Fruit fly (Drosophila melanogaster) whole organism, embryonic: ENCODE data around the gene Dup99B.
A peak's percentile ranks its signal among the peaks of the same experiment; 100 is the strongest.

Source experiments
- Awh ChIP-seq: fragments of 200-800 bp; sonication (Bioruptor generic); IDR thresholded peaks from 2 replicates; pipeline ENCODE4, ENCODE4 v1.3.6; 2022; ENCODE audit warnings: missing biosample characterization, missing genetic modification characterization
- CG10979 ChIP-seq: fragments of 200-800 bp; sonication (Bioruptor generic); optimal IDR thresholded peaks from 2 replicates; lab custom pipeline; 2018; ENCODE audit warnings: missing biosample characterization, mild to moderate bottlenecking, missing genetic modification characterization, moderate library complexity
- CG11695 ChIP-seq: fragments of 200-800 bp; sonication (Bioruptor generic); IDR thresholded peaks from 3 replicates; pipeline ENCODE4 v1.3.6; 2022; ENCODE audit warnings: missing biosample characterization, missing genetic modification characterization
- CG11696 ChIP-seq: fragments of 200-800 bp; sonication (Bioruptor generic); IDR thresholded peaks from 2 replicates; pipeline ENCODE4 v1.3.6; 2022; ENCODE audit warnings: missing biosample characterization, missing genetic modification characterization
- CG13775 ChIP-seq: fragments of 200-800 bp; sonication (Bioruptor generic); optimal IDR thresholded peaks from 3 replicates; lab custom pipeline; 2017; ENCODE audit warnings: missing biosample characterization, mild to moderate bottlenecking, missing genetic modification characterization
- CG14050 ChIP-seq: fragments of 200-800 bp; sonication (Bioruptor generic); IDR thresholded peaks from 3 replicates; pipeline ENCODE4 v1.3.6; 2022; ENCODE audit warnings: missing biosample characterization, missing genetic modification characterization
- CG14441 ChIP-seq: fragments of 200-800 bp; sonication (Bioruptor generic); IDR thresholded peaks from 2 replicates; pipeline ENCODE4 v1.3.6; 2022; ENCODE audit warnings: missing biosample characterization, missing genetic modification characterization
- CG17359 ChIP-seq: fragments of 200-800 bp; sonication (Bioruptor generic); optimal IDR thresholded peaks from 3 replicates; lab custom pipeline; 2018; ENCODE audit warnings: missing biosample characterization, mild to moderate bottlenecking, missing genetic modification characterization, moderate library complexity
- CG18476 ChIP-seq: fragments of 200-800 bp; sonication (Bioruptor generic); optimal IDR thresholded peaks from 2 replicates; lab custom pipeline; 2016; ENCODE audit warnings: missing biosample characterization, mild to moderate bottlenecking, missing genetic modification characterization
- CG2712 ChIP-seq: fragments of 200-800 bp; optimal IDR thresholded peaks from 3 replicates; lab custom pipeline; 2019; ENCODE audit warnings: missing biosample characterization, mild to moderate bottlenecking, missing genetic modification characterization, moderate library complexity
- CG30403 ChIP-seq: fragments of 200-800 bp; sonication (Bioruptor generic); optimal IDR thresholded peaks from 3 replicates; lab custom pipeline; 2016; ENCODE audit warnings: missing biosample characterization, missing genetic modification characterization
- CG30431 ChIP-seq: fragments of 200-800 bp; sonication (Bioruptor generic); optimal IDR thresholded peaks from 2 replicates; lab custom pipeline; 2017; ENCODE audit warnings: missing biosample characterization, missing genetic modification characterization
- CG3726 ChIP-seq: fragments of 200-800 bp; sonication (Bioruptor generic); IDR thresholded peaks from 3 replicates; pipeline ENCODE4, ENCODE4 v1.3.6; 2022; ENCODE audit warnings: missing biosample characterization, missing genetic modification characterization
- CG3995 ChIP-seq: fragments of 200-800 bp; sonication (Bioruptor generic); optimal IDR thresholded peaks from 3 replicates; lab custom pipeline; 2016; ENCODE audit warnings: missing biosample characterization, missing genetic modification characterization
- CG4707 ChIP-seq: fragments of 200-800 bp; sonication (Bioruptor generic); optimal IDR thresholded peaks from 2 replicates; lab custom pipeline; 2018; ENCODE audit warnings: missing biosample characterization, mild to moderate bottlenecking, missing genetic modification characterization, moderate library complexity
- CG5953 ChIP-seq: fragments of 200-800 bp; sonication (Bioruptor generic); IDR thresholded peaks from 2 replicates; pipeline ENCODE4 v1.3.6; 2022; ENCODE audit warnings: missing biosample characterization, missing genetic modification characterization
- CG7357 ChIP-seq: fragments of 200-800 bp; sonication (Bioruptor generic); IDR thresholded peaks from 3 replicates; pipeline ENCODE4 v1.3.6; 2022; ENCODE audit warnings: missing biosample characterization, missing genetic modification characterization
- CG9817 ChIP-seq: fragments of 200-800 bp; sonication (Bioruptor generic); optimal IDR thresholded peaks from 2 replicates; lab custom pipeline; 2018; ENCODE audit warnings: missing biosample characterization, mild to moderate bottlenecking, missing genetic modification characterization, moderate library complexity
- CG9932 ChIP-seq: fragments of 200-800 bp; sonication (Bioruptor generic); IDR thresholded peaks from 2 replicates; pipeline ENCODE4 v1.3.6; 2022; ENCODE audit warnings: missing biosample characterization, missing genetic modification characterization
- Camta ChIP-seq: fragments of 200-800 bp; sonication (Bioruptor generic); optimal IDR thresholded peaks from 2 replicates; lab custom pipeline; 2016; ENCODE audit warnings: missing biosample characterization, missing genetic modification characterization
- CkIIα-i1 ChIP-seq: fragments of 200-800 bp; sonication (Bioruptor generic); IDR thresholded peaks from 2 replicates; pipeline ENCODE4 v1.3.6; 2022; ENCODE audit warnings: missing biosample characterization, missing genetic modification characterization
- Dref ChIP-seq: fragments of 200-800 bp; sonication (Bioruptor generic); IDR thresholded peaks from 2 replicates; pipeline ENCODE4 v1.3.6; 2022; ENCODE audit warnings: missing biosample characterization, missing genetic modification characterization
- Gsc ChIP-seq: fragments of 200-800 bp; sonication (Bioruptor generic); IDR thresholded peaks from 2 replicates; pipeline ENCODE4 v1.3.6; 2022; ENCODE audit warnings: missing biosample characterization, missing genetic modification characterization
- H15 ChIP-seq: fragments of 200-800 bp; sonication (Bioruptor generic); IDR thresholded peaks from 3 replicates; pipeline ENCODE4 v1.3.6; 2022; ENCODE audit warnings: missing biosample characterization, missing genetic modification characterization
- Lpt ChIP-seq: fragments of >200 bp; optimal IDR thresholded peaks from 2 replicates; lab custom pipeline; 2018; ENCODE audit warnings: missing biosample characterization, missing genetic modification characterization
- Mrtf ChIP-seq: fragments of 200-800 bp; sonication (Bioruptor generic); IDR thresholded peaks from 3 replicates; pipeline ENCODE4 v1.3.6; 2022; ENCODE audit warnings: missing biosample characterization, missing genetic modification characterization
- Optix ChIP-seq: fragments of 200-800 bp; sonication (Bioruptor generic); IDR thresholded peaks from 3 replicates; pipeline ENCODE4 v1.3.6; 2022; ENCODE audit warnings: missing biosample characterization, missing genetic modification characterization
- Rx ChIP-seq: fragments of 200-800 bp; sonication (Bioruptor generic); IDR thresholded peaks from 2 replicates; pipeline ENCODE4 v1.3.6; 2022; ENCODE audit warnings: missing biosample characterization, missing genetic modification characterization
- Six4 ChIP-seq: fragments of 200-800 bp; sonication (Bioruptor generic); optimal IDR thresholded peaks from 2 replicates; lab custom pipeline; 2016; ENCODE audit warnings: missing biosample characterization, missing genetic modification characterization
- Sox102F ChIP-seq: fragments of 200-800 bp; sonication (Bioruptor generic); optimal IDR thresholded peaks from 2 replicates; lab custom pipeline; 2018; ENCODE audit warnings: missing biosample characterization, mild to moderate bottlenecking, missing genetic modification characterization, moderate library complexity
- Sry-β ChIP-seq: fragments of 200-800 bp; sonication (Bioruptor generic); optimal IDR thresholded peaks from 2 replicates; lab custom pipeline; 2018; ENCODE audit warnings: missing biosample characterization, mild to moderate bottlenecking, missing genetic modification characterization, moderate library complexity
- Xbp1 ChIP-seq: fragments of 200-800 bp; sonication (Bioruptor generic); optimal IDR thresholded peaks from 3 replicates; lab custom pipeline; 2016; ENCODE audit warnings: missing biosample characterization, mild to moderate bottlenecking, missing genetic modification characterization
- ara ChIP-seq: fragments of 200-800 bp; sonication (Bioruptor generic); IDR thresholded peaks from 2 replicates; pipeline ENCODE4 v1.3.6; 2022; ENCODE audit warnings: missing biosample characterization, missing genetic modification characterization
- ase ChIP-seq: fragments of 200-800 bp; sonication (Bioruptor generic); IDR thresholded peaks from 3 replicates; pipeline ENCODE4 v1.3.6; 2022; ENCODE audit warnings: missing biosample characterization, missing genetic modification characterization
- cad ChIP-seq: fragments of >200 bp; optimal IDR thresholded peaks from 2 replicates; lab custom pipeline; 2017; ENCODE audit warnings: missing biosample characterization, missing genetic modification characterization
- ci ChIP-seq: fragments of 200-800 bp; sonication (Bioruptor generic); IDR thresholded peaks from 3 replicates; pipeline ENCODE4 v1.3.6; 2022; ENCODE audit warnings: missing biosample characterization, missing genetic modification characterization
- dimm ChIP-seq: fragments of 200-800 bp; sonication (Bioruptor generic); IDR thresholded peaks from 2 replicates; pipeline ENCODE4 v1.3.6; 2022; ENCODE audit warnings: missing biosample characterization, missing genetic modification characterization
- dysf ChIP-seq: fragments of 200-800 bp; sonication (Bioruptor generic); IDR thresholded peaks from 3 replicates; pipeline ENCODE4 v1.3.6; 2022; ENCODE audit warnings: missing biosample characterization, missing genetic modification characterization
- eve ChIP-seq, 2 experiments: fragments of >200 bp; optimal IDR thresholded peaks; 2 replicates each; lab custom pipeline; 2017; ENCODE audit warnings: missing biosample characterization in 2 of 2, missing genetic modification characterization in 2 of 2
- fd96Cb ChIP-seq: fragments of 200-800 bp; sonication (Bioruptor generic); optimal IDR thresholded peaks from 2 replicates; lab custom pipeline; 2018; ENCODE audit warnings: missing biosample characterization, mild to moderate bottlenecking, missing genetic modification characterization, moderate library complexity
- hbn ChIP-seq: fragments of 200-800 bp; sonication (Bioruptor generic); IDR thresholded peaks from 2 replicates; pipeline ENCODE4 v1.3.6; 2022; ENCODE audit warnings: missing biosample characterization, missing genetic modification characterization; ENCODE audit not compliant: partially characterized antibody
- ken ChIP-seq: fragments of 200-800 bp; sonication (Bioruptor generic); IDR thresholded peaks from 3 replicates; pipeline ENCODE4 v1.3.6; 2022; ENCODE audit warnings: missing biosample characterization, missing genetic modification characterization
- lmd ChIP-seq: fragments of 200-800 bp; sonication (Bioruptor generic); IDR thresholded peaks from 2 replicates; pipeline ENCODE4 v1.3.6; 2022; ENCODE audit warnings: missing biosample characterization, missing genetic modification characterization
- nom ChIP-seq: fragments of 200-800 bp; sonication (Bioruptor generic); optimal IDR thresholded peaks from 2 replicates; lab custom pipeline; 2017; ENCODE audit warnings: missing biosample characterization, missing genetic modification characterization, mild to moderate bottlenecking, moderate library complexity, missing genetic modification reagents
- pan ChIP-seq, 4 experiments: fragments of >200 bp in 3 of 4; fragments of 200-800 bp in 1 of 4; sonication (Bioruptor generic) in 1 of 4; optimal IDR thresholded peaks in 3 of 4; IDR thresholded peaks in 1 of 4; 2 replicates each; pipeline versions ENCODE4 v1.3.6 to Lab custom; 2017 to 2022; ENCODE audit warnings: missing biosample characterization in 2 of 4, missing genetic modification characterization in 2 of 4, mixed read lengths in 1 of 4
- row ChIP-seq: fragments of 200-800 bp; sonication (Bioruptor generic); IDR thresholded peaks from 3 replicates; pipeline ENCODE4 v1.3.6; 2022; ENCODE audit warnings: missing biosample characterization, missing genetic modification characterization
- salm ChIP-seq: fragments of 200-800 bp; sonication (Bioruptor generic); optimal IDR thresholded peaks from 2 replicates; lab custom pipeline; 2018; ENCODE audit warnings: missing biosample characterization, mild to moderate bottlenecking, missing genetic modification characterization
- sisA ChIP-seq: fragments of 200-800 bp; sonication (Bioruptor generic); IDR thresholded peaks from 2 replicates; pipeline ENCODE4 v1.3.6; 2022; ENCODE audit warnings: missing biosample characterization, missing genetic modification characterization
- slbo ChIP-seq: fragments of 200-800 bp; sonication (Bioruptor generic); IDR thresholded peaks from 2 replicates; pipeline ENCODE4 v1.3.6; 2022; ENCODE audit warnings: missing biosample characterization, missing genetic modification characterization
- unpg ChIP-seq: fragments of 200-800 bp; sonication (Bioruptor generic); optimal IDR thresholded peaks from 3 replicates; lab custom pipeline; 2018; ENCODE audit warnings: missing biosample characterization, mild to moderate bottlenecking, missing genetic modification characterization, moderate library complexity
- zfh1 ChIP-seq: fragments of 200-800 bp; sonication (Bioruptor generic); IDR thresholded peaks from 3 replicates; pipeline ENCODE4 v1.3.6; 2022; ENCODE audit warnings: missing biosample characterization, missing genetic modification characterization

Gene Dup99B

dm6 chr3R:29755248-29755647, 40.1 kb upstream of the Dup99B start (continued):
- peak; percentile 12 for TF ChIP-seq CG30403 (GFP tag; lab: Kevin White, UChicago)
- peak; percentile 32; the same call in 1 of the 3 replicates for TF ChIP-seq Mrtf (GFP tag; lab: Robert Waterston, UW)
- no peak for TF ChIP-seq cad (GFP tag; lab: Kevin White, UChicago)
- peak; percentile 63; the same call in 2 of the 3 replicates for TF ChIP-seq ken (GFP tag; lab: Robert Waterston, UW)
- peak; percentile 37 for TF ChIP-seq CG17359 (tag; lab: Kevin White, UChicago)
- no peak for TF ChIP-seq CkIIα-i1 (GFP tag; lab: Robert Waterston, UW)
- peak; percentile 40; the same call in 1 of the 2 replicates for TF ChIP-seq lmd (GFP tag; lab: Robert Waterston, UW)
- 0 out of 3 replicates have a peak, but pooled peaks have one; percentile 42 for TF ChIP-seq dysf (GFP tag; lab: Robert Waterston, UW)
- no peak for TF ChIP-seq CG3995
- peak; percentile 1 for TF ChIP-seq fd96Cb (tag; lab: Kevin White, UChicago)
- no peak for TF ChIP-seq Dref (GFP tag; lab: Robert Waterston, UW)
- peak; percentile 38; the same call in 2 of the 3 replicates for TF ChIP-seq CG14050 (GFP tag; lab: Robert Waterston, UW)
- TF ChIP-seq unpg (GFP tag; lab: Kevin White, UChicago) = peak; percentile 19
- TF ChIP-seq Camta (GFP tag; lab: Kevin White, UChicago) = no peak
- no peak for TF ChIP-seq CG30431
- TF ChIP-seq Optix (GFP tag; lab: Robert Waterston, UW) = peak; percentile 25; the same call in 1 of the 3 replicates
- TF ChIP-seq CG5953 = 0 out of 2 replicates have a peak, but pooled peaks have one; percentile 9
- no peak for TF ChIP-seq Lpt
- peak; percentile 68 for TF ChIP-seq ci
- TF ChIP-seq salm = no peak
- no peak for TF ChIP-seq CG3726 (GFP tag; lab: Robert Waterston, UW)
- TF ChIP-seq Six4 (GFP tag; lab: Kevin White, UChicago) = no peak
- TF ChIP-seq CG13775 = no peak
- TF ChIP-seq CG7357 = 0 out of 3 replicates have a peak, but pooled peaks have one; percentile 26
- no peak for TF ChIP-seq Gsc (GFP tag; lab: Robert Waterston, UW)
- no peak for TF ChIP-seq CG11696
- TF ChIP-seq pan (optimal IDR thresholded peaks at IDR 0.05; lab: Kevin White, UChicago) = no peak
- TF ChIP-seq pan (GFP tag; optimal IDR thresholded peaks at IDR 0.05 in 1 of 2, IDR thresholded peaks at IDR 0.05 in 1 of 2) = peak in 1 of 2 experiments; percentile 59
- TF ChIP-seq CG9932 (GFP tag; lab: Robert Waterston, UW) = no peak
- TF ChIP-seq dimm = no peak
- TF ChIP-seq row (GFP tag; lab: Robert Waterston, UW) = peak; percentile 45
- no peak for TF ChIP-seq CG4707 (GFP tag; lab: Kevin White, UChicago)
- peak; percentile 45; the same call in 1 of the 2 replicates for TF ChIP-seq Awh (GFP tag; lab: Robert Waterston, UW)
- peak; percentile 59; the same call in 2 of the 3 replicates for TF ChIP-seq zfh1
- peak; percentile 67 for TF ChIP-seq sisA (GFP tag; lab: Robert Waterston, UW)
- TF ChIP-seq hbn (GFP tag; lab: Robert Waterston, UW) = no peak
- peak; percentile 46 for TF ChIP-seq slbo (GFP tag; lab: Robert Waterston, UW)
- no peak for TF ChIP-seq CG2712 (tag; lab: Kevin White, UChicago)
- peak; percentile 56; the same call in 1 of the 2 replicates for TF ChIP-seq Rx (GFP tag; lab: Robert Waterston, UW)
- peak; percentile 20 for TF ChIP-seq CG10979 (tag; lab: Kevin White, UChicago)
- TF ChIP-seq CG18476 = no peak
- no peak for TF ChIP-seq Sry-β (GFP tag; lab: Kevin White, UChicago)
- peak; percentile 34; the same call in 1 of the 2 replicates for TF ChIP-seq ara
- TF ChIP-seq H15 (GFP tag; lab: Robert Waterston, UW) = peak; percentile 53; the same call in 1 of the 3 replicates
- TF ChIP-seq Xbp1 (GFP tag; lab: Kevin White, UChicago) = peak; percentile 31
- TF ChIP-seq CG11695 = no peak
- peak; percentile 61; the same call in 2 of the 3 replicates for TF ChIP-seq ase (GFP tag; lab: Robert Waterston, UW)
- TF ChIP-seq CG9817 (tag; lab: Kevin White, UChicago) = peak; percentile 32
- TF ChIP-seq eve (GFP tag; optimal IDR thresholded peaks at IDR 0.05; lab: Kevin White, UChicago) = no peak
- TF ChIP-seq CG14441 (GFP tag; lab: Robert Waterston, UW) = peak; percentile 66
- no peak for TF ChIP-seq Sox102F (GFP tag; lab: Kevin White, UChicago)
- TF ChIP-seq nom (GFP tag; lab: Kevin White, UChicago) = no peak
